Worm (Caenorhabditis elegans) whole organism, L2 larva: Measurements from ENCODE around the gene srd-39.

Experiments used
- nhr-12 ChIP-seq: fragments of 150-350 bp; optimal IDR thresholded peaks from 2 replicates; lab custom pipeline; 2014; ENCODE audit warnings: missing biosample characterization, missing genetic modification characterization
- zag-1 ChIP-seq: fragments of 150-350 bp; optimal IDR thresholded peaks from 2 replicates; lab custom pipeline; 2014; ENCODE audit warnings: missing biosample characterization, missing genetic modification characterization

DNA sequence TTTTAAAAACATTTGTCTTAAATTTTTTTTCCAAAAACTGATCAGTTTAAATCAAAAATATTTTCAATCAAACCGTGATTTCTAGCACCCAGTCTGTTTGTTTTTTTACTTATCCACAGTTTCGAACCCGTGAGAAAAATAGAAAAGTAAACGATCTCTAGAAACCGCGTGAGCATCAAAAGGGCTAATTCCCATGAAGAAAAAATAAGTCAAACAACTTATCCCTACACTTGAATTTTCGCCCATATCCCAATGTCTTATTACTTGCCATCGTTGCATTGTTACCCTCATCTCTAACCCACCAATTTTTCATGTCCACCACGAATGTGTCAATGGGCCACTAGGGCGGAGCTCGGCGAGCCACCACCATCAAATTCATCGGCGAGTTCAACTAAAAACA is 37.3 kb upstream of the srd-39 start, which contains the start of gene ptr-24:
- TF ChIP-seq zag-1 (tag; lab: Kevin White, UChicago) (no peak), nhr-12 (tag; lab: Kevin White, UChicago) (no peak)
